Fruit fly (Drosophila melanogaster) whole organism, embryonic: ENCODE measurements around the gene Ankle2.

Source experiments
- Bdp1 ChIP-seq: fragments of 200-800 bp; sonication (Bioruptor generic); optimal IDR thresholded peaks from 3 replicates; lab custom pipeline; 2016; ENCODE audit warnings: missing biosample characterization, missing genetic modification characterization
- CG10147 ChIP-seq: fragments of 200-800 bp; sonication (Bioruptor generic); optimal IDR thresholded peaks from 2 replicates; lab custom pipeline; 2019; ENCODE audit warnings: missing biosample characterization, mild to moderate bottlenecking, missing genetic modification characterization, moderate library complexity
- CG11093 ChIP-seq: fragments of 200-800 bp; sonication (Bioruptor generic); IDR thresholded peaks from 3 replicates; pipeline ENCODE4 v1.3.6; 2022; ENCODE audit warnings: missing biosample characterization, missing genetic modification characterization
- CG11560 ChIP-seq: fragments of 200-800 bp; sonication (Bioruptor generic); IDR thresholded peaks from 3 replicates; pipeline ENCODE4 v1.3.6; 2022; ENCODE audit warnings: missing biosample characterization, missing genetic modification characterization
- CG14441 ChIP-seq: fragments of 200-800 bp; sonication (Bioruptor generic); IDR thresholded peaks from 2 replicates; pipeline ENCODE4 v1.3.6; 2022; ENCODE audit warnings: missing biosample characterization, missing genetic modification characterization
- CG15601 ChIP-seq: fragments of 200-800 bp; sonication (Bioruptor generic); optimal IDR thresholded peaks from 3 replicates; lab custom pipeline; 2019; ENCODE audit warnings: missing biosample characterization, mild to moderate bottlenecking, missing genetic modification characterization, moderate library complexity
- CG16813 ChIP-seq: fragments of 200-800 bp; sonication (Bioruptor generic); IDR thresholded peaks from 3 replicates; pipeline ENCODE4 v1.3.6; 2022; ENCODE audit warnings: missing biosample characterization, missing genetic modification characterization; ENCODE audit not compliant: partially characterized antibody
- CG16815 ChIP-seq: fragments of 200-800 bp; sonication (Bioruptor generic); optimal IDR thresholded peaks from 3 replicates; lab custom pipeline; 2017; ENCODE audit warnings: missing biosample characterization, mild to moderate bottlenecking, missing genetic modification characterization
- CG17829 ChIP-seq: fragments of 200-800 bp; optimal IDR thresholded peaks from 2 replicates; lab custom pipeline; 2019; ENCODE audit warnings: missing biosample characterization, mild to moderate bottlenecking, missing genetic modification characterization, moderate library complexity
- CG1792 ChIP-seq: fragments of 200-800 bp; sonication (Bioruptor generic); optimal IDR thresholded peaks from 2 replicates; lab custom pipeline; 2016; ENCODE audit warnings: missing biosample characterization, missing genetic modification characterization
- CG18011 ChIP-seq: fragments of 200-800 bp; sonication (Bioruptor generic); optimal IDR thresholded peaks from 2 replicates; lab custom pipeline; 2017; ENCODE audit warnings: missing biosample characterization, missing genetic modification characterization, mild to moderate bottlenecking, moderate library complexity, missing genotype
- CG2202 ChIP-seq: fragments of 200-800 bp; sonication (Bioruptor generic); optimal IDR thresholded peaks from 2 replicates; lab custom pipeline; 2018; ENCODE audit warnings: missing biosample characterization, mild to moderate bottlenecking, missing genetic modification characterization
- CG2678 ChIP-seq: fragments of 200-800 bp; sonication (Bioruptor generic); optimal IDR thresholded peaks from 3 replicates; lab custom pipeline; 2019; ENCODE audit warnings: missing biosample characterization, mild to moderate bottlenecking, missing genetic modification characterization, moderate library complexity
- CG4730 ChIP-seq: fragments of 200-800 bp; sonication (Bioruptor generic); IDR thresholded peaks from 2 replicates; pipeline ENCODE4 v1.3.6; 2022; ENCODE audit warnings: missing biosample characterization, missing genetic modification characterization
- CG6689 ChIP-seq: fragments of 200-800 bp; sonication (Bioruptor generic); IDR thresholded peaks from 2 replicates; pipeline ENCODE4 v1.3.6; 2022; ENCODE audit warnings: missing biosample characterization, missing genetic modification characterization
- CG7357 ChIP-seq: fragments of 200-800 bp; sonication (Bioruptor generic); IDR thresholded peaks from 3 replicates; pipeline ENCODE4 v1.3.6; 2022; ENCODE audit warnings: missing biosample characterization, missing genetic modification characterization
- CG7839 ChIP-seq: fragments of 200-800 bp; sonication (Bioruptor generic); optimal IDR thresholded peaks from 3 replicates; lab custom pipeline; 2018; ENCODE audit warnings: missing biosample characterization, mild to moderate bottlenecking, missing genetic modification characterization, moderate library complexity
- CG7963 ChIP-seq: fragments of 200-800 bp; sonication (Bioruptor generic); IDR thresholded peaks from 3 replicates; pipeline ENCODE4 v1.3.6; 2022; ENCODE audit warnings: missing biosample characterization, missing genetic modification characterization; ENCODE audit not compliant: partially characterized antibody
- CG8290 ChIP-seq, 3 experiments: fragments of 200-800 bp; sonication (Bioruptor generic); optimal IDR thresholded peaks; 2 replicates each; lab custom pipeline; 2016 to 2019; ENCODE audit warnings: missing biosample characterization in 3 of 3, missing genetic modification characterization in 3 of 3, mild to moderate bottlenecking in 2 of 3, moderate library complexity in 1 of 3
- Deaf1 ChIP-seq: fragments of 200-800 bp; optimal IDR thresholded peaks from 3 replicates; lab custom pipeline; 2019; ENCODE audit warnings: missing biosample characterization, mild to moderate bottlenecking, missing genetic modification characterization, moderate library complexity
- Dll ChIP-seq: fragments of 200-800 bp; sonication (Bioruptor generic); IDR thresholded peaks from 4 replicates; pipeline ENCODE4 v1.3.6; 2022; ENCODE audit warnings: missing biosample characterization, missing genetic modification characterization; ENCODE audit not compliant: partially characterized antibody
- E2f1 ChIP-seq: fragments of 200-800 bp; sonication (Bioruptor generic); IDR thresholded peaks from 2 replicates; pipeline ENCODE4 v1.3.6; 2022; ENCODE audit warnings: missing biosample characterization, missing genetic modification characterization
- Gug ChIP-seq: fragments of 200-800 bp; sonication (Bioruptor generic); IDR thresholded peaks from 4 replicates; pipeline ENCODE4 v1.3.6; 2022; ENCODE audit warnings: missing biosample characterization, missing genetic modification characterization
- HLH54F ChIP-seq: fragments of 200-800 bp; sonication (Bioruptor generic); optimal IDR thresholded peaks from 3 replicates; lab custom pipeline; 2016; ENCODE audit warnings: missing biosample characterization, missing genetic modification characterization
- Mad ChIP-seq: fragments of 200-800 bp; sonication (Bioruptor generic); optimal IDR thresholded peaks from 2 replicates; lab custom pipeline; 2016; ENCODE audit warnings: missing biosample characterization, missing genetic modification characterization
- Meics ChIP-seq: fragments of 200-800 bp; sonication (Bioruptor generic); optimal IDR thresholded peaks from 2 replicates; lab custom pipeline; 2017; ENCODE audit warnings: missing biosample characterization, mild to moderate bottlenecking, missing genetic modification characterization
- NK7.1 ChIP-seq: fragments of 200-800 bp; sonication (Bioruptor generic); optimal IDR thresholded peaks from 3 replicates; lab custom pipeline; 2016; ENCODE audit warnings: missing biosample characterization, missing genetic modification characterization
- Oli ChIP-seq: fragments of 200-800 bp; sonication (Bioruptor generic); optimal IDR thresholded peaks from 2 replicates; lab custom pipeline; 2018; ENCODE audit warnings: missing biosample characterization, mild to moderate bottlenecking, missing genetic modification characterization, moderate library complexity
- Ptx1 ChIP-seq: fragments of 200-800 bp; sonication (Bioruptor generic); IDR thresholded peaks from 2 replicates; pipeline ENCODE4 v1.3.6; 2022; ENCODE audit warnings: missing biosample characterization, missing genetic modification characterization
- Side ChIP-seq: fragments of 200-800 bp; sonication (Bioruptor generic); optimal IDR thresholded peaks from 2 replicates; lab custom pipeline; 2016; ENCODE audit warnings: missing biosample characterization, missing genetic modification characterization
- al ChIP-seq: fragments of 200-800 bp; sonication (Bioruptor generic); IDR thresholded peaks from 2 replicates; pipeline ENCODE4 v1.3.6; 2022; ENCODE audit warnings: missing biosample characterization, missing genetic modification characterization
- bbx ChIP-seq: fragments of 200-800 bp; sonication (Bioruptor generic); IDR thresholded peaks from 2 replicates; pipeline ENCODE4 v1.3.6; 2022; ENCODE audit warnings: missing biosample characterization, missing genetic modification characterization; ENCODE audit not compliant: partially characterized antibody
- bcd ChIP-seq: fragments of 200-800 bp; sonication (Bioruptor generic); optimal IDR thresholded peaks from 2 replicates; lab custom pipeline; 2017; ENCODE audit warnings: missing biosample characterization, mild to moderate bottlenecking, missing genetic modification characterization
- cg ChIP-seq: fragments of 200-800 bp; sonication (Bioruptor generic); optimal IDR thresholded peaks from 3 replicates; lab custom pipeline; 2019; ENCODE audit warnings: missing biosample characterization, mild to moderate bottlenecking, missing genetic modification characterization, moderate library complexity
- esg ChIP-seq: fragments of 200-800 bp; sonication (Bioruptor generic); conservative IDR thresholded peaks from 2 replicates; pipeline ENCODE4 v1.3.6; 2022; ENCODE audit warnings: missing biosample characterization, missing genetic modification characterization
- eve ChIP-seq, 2 experiments: fragments of >200 bp; optimal IDR thresholded peaks; 2 replicates each; lab custom pipeline; 2017; ENCODE audit warnings: missing biosample characterization in 2 of 2, missing genetic modification characterization in 2 of 2
- eyg ChIP-seq: fragments of 200-800 bp; sonication (Bioruptor generic); optimal IDR thresholded peaks from 3 replicates; lab custom pipeline; 2016; ENCODE audit warnings: missing biosample characterization, missing genetic modification characterization
- fd96Cb ChIP-seq: fragments of 200-800 bp; sonication (Bioruptor generic); optimal IDR thresholded peaks from 2 replicates; lab custom pipeline; 2018; ENCODE audit warnings: missing biosample characterization, mild to moderate bottlenecking, missing genetic modification characterization, moderate library complexity
- fru ChIP-seq: fragments of >200 bp; optimal IDR thresholded peaks from 2 replicates; lab custom pipeline; 2017
- hbn ChIP-seq: fragments of 200-800 bp; sonication (Bioruptor generic); IDR thresholded peaks from 2 replicates; pipeline ENCODE4 v1.3.6; 2022; ENCODE audit warnings: missing biosample characterization, missing genetic modification characterization; ENCODE audit not compliant: partially characterized antibody
- kah ChIP-seq: fragments of 200-800 bp; sonication (Bioruptor generic); optimal IDR thresholded peaks from 2 replicates; lab custom pipeline; 2018; ENCODE audit warnings: missing biosample characterization, mild to moderate bottlenecking, missing genetic modification characterization
- lilli ChIP-seq: fragments of 200-800 bp; sonication (Bioruptor generic); optimal IDR thresholded peaks from 3 replicates; lab custom pipeline; 2016; ENCODE audit warnings: missing biosample characterization, missing genetic modification characterization
- luna ChIP-seq: fragments of 200-800 bp; sonication (Bioruptor generic); optimal IDR thresholded peaks from 2 replicates; lab custom pipeline; 2016; ENCODE audit warnings: missing biosample characterization, missing genetic modification characterization
- odd ChIP-seq: fragments of 200-800 bp; sonication (Bioruptor generic); optimal IDR thresholded peaks from 2 replicates; lab custom pipeline; 2017; ENCODE audit warnings: missing biosample characterization, mild to moderate bottlenecking, missing genetic modification characterization
- org-1 ChIP-seq: fragments of 200-800 bp; sonication (Bioruptor generic); optimal IDR thresholded peaks from 2 replicates; lab custom pipeline; 2017; ENCODE audit warnings: missing biosample characterization, missing genetic modification characterization
- p53 ChIP-seq: fragments of 200-800 bp; sonication (Bioruptor generic); optimal IDR thresholded peaks from 2 replicates; lab custom pipeline; 2016; ENCODE audit warnings: missing biosample characterization, missing genetic modification characterization
- ro ChIP-seq: fragments of 200-800 bp; sonication (Bioruptor generic); IDR thresholded peaks from 2 replicates; pipeline ENCODE4 v1.3.6; 2022; ENCODE audit warnings: missing biosample characterization, missing genetic modification characterization
- shn ChIP-seq: fragments of 200-800 bp; sonication (Bioruptor generic); optimal IDR thresholded peaks from 3 replicates; lab custom pipeline; 2016; ENCODE audit warnings: missing biosample characterization, missing genetic modification characterization
- slbo ChIP-seq: fragments of 200-800 bp; sonication (Bioruptor generic); IDR thresholded peaks from 2 replicates; pipeline ENCODE4 v1.3.6; 2022; ENCODE audit warnings: missing biosample characterization, missing genetic modification characterization
- unpg ChIP-seq: fragments of 200-800 bp; sonication (Bioruptor generic); optimal IDR thresholded peaks from 3 replicates; lab custom pipeline; 2018; ENCODE audit warnings: missing biosample characterization, mild to moderate bottlenecking, missing genetic modification characterization, moderate library complexity
- yki ChIP-seq: fragments of >200 bp; optimal IDR thresholded peaks from 3 replicates; lab custom pipeline; 2018

Gene Ankle2

dm6 chrX:17579782-17580451, 888 bp upstream of the Ankle2 start, which contains the start of gene CG12991 (continued):
- no peak for TF ChIP-seq Side
- peak; percentile 29; the same call in 1 of the 2 replicates for TF ChIP-seq E2f1 (GFP tag; lab: Robert Waterston, UW)
- peak; percentile 2 for TF ChIP-seq CG7839 (tag; lab: Kevin White, UChicago)
- no peak for TF ChIP-seq CG4730 (GFP tag; lab: Robert Waterston, UW)
- TF ChIP-seq bcd (GFP tag; lab: Kevin White, UChicago) = no peak
- no peak for TF ChIP-seq CG17829 (tag; lab: Kevin White, UChicago)
- no peak for TF ChIP-seq eyg (GFP tag; lab: Kevin White, UChicago)
- no peak for TF ChIP-seq Mad (GFP tag; lab: Kevin White, UChicago)
- no peak for TF ChIP-seq CG10147 (GFP tag; lab: Kevin White, UChicago)
- TF ChIP-seq fd96Cb (tag; lab: Kevin White, UChicago) = no peak
- TF ChIP-seq CG18011 (GFP tag; lab: Kevin White, UChicago) = no peak
- TF ChIP-seq org-1 = no peak
- no peak for TF ChIP-seq Bdp1
- TF ChIP-seq CG11560 (tag; lab: Robert Waterston, UW) = no peak
- no peak for TF ChIP-seq p53 (GFP tag; lab: Kevin White, UChicago)
- TF ChIP-seq CG2202 (tag; lab: Kevin White, UChicago) = no peak
- TF ChIP-seq Gug (GFP tag; lab: Robert Waterston, UW) = no peak
- TF ChIP-seq CG7357 = no peak
- no peak for TF ChIP-seq CG11093 (GFP tag; lab: Robert Waterston, UW)
- no peak for TF ChIP-seq shn (GFP tag; lab: Kevin White, UChicago)
- no peak for TF ChIP-seq esg (GFP tag; lab: Robert Waterston, UW)
- TF ChIP-seq Meics (GFP tag; lab: Kevin White, UChicago) = no peak
- no peak for TF ChIP-seq CG6689 (GFP tag; lab: Robert Waterston, UW)
- no peak for TF ChIP-seq CG7963
- TF ChIP-seq CG1792 (GFP tag; lab: Kevin White, UChicago) = no peak
- TF ChIP-seq Deaf1 (tag; lab: Kevin White, UChicago) = peak; percentile 68
- no peak for TF ChIP-seq NK7.1
- no peak for TF ChIP-seq yki (lab: Kevin White, UChicago)
- TF ChIP-seq Dll (GFP tag; lab: Robert Waterston, UW) = no peak
- TF ChIP-seq lilli (GFP tag; lab: Kevin White, UChicago) = peak; percentile 27
- TF ChIP-seq Ptx1 (GFP tag; lab: Robert Waterston, UW) = peak; percentile 15; the same call in 1 of the 2 replicates
- no peak for TF ChIP-seq al (GFP tag; lab: Robert Waterston, UW)
- TF ChIP-seq odd (GFP tag; lab: Kevin White, UChicago) = peak; percentile 5
- TF ChIP-seq CG16813 (GFP tag; lab: Robert Waterston, UW) = no peak
- no peak for TF ChIP-seq CG15601 (tag; lab: Kevin White, UChicago)
- TF ChIP-seq luna (GFP tag; lab: Kevin White, UChicago) = no peak
- TF ChIP-seq Oli (tag; lab: Kevin White, UChicago) = no peak
- no peak for TF ChIP-seq eve (GFP tag; optimal IDR thresholded peaks at IDR 0.05; lab: Kevin White, UChicago)
- TF ChIP-seq kah (GFP tag; lab: Kevin White, UChicago) = no peak
- TF ChIP-seq fru (lab: Kevin White, UChicago) = no peak
- TF ChIP-seq cg (GFP tag; lab: Kevin White, UChicago) = peak; percentile 51
- TF ChIP-seq bbx (GFP tag; lab: Robert Waterston, UW) = no peak
- no peak for TF ChIP-seq CG14441 (GFP tag; lab: Robert Waterston, UW)
- no peak for TF ChIP-seq ro (GFP tag; lab: Robert Waterston, UW)
- no peak for TF ChIP-seq hbn (GFP tag; lab: Robert Waterston, UW)
- no peak for TF ChIP-seq HLH54F (GFP tag; lab: Kevin White, UChicago)
- TF ChIP-seq CG8290 (GFP tag; optimal IDR thresholded peaks at IDR 0.05; lab: Kevin White, UChicago) = no peak
- TF ChIP-seq CG8290 (tag; optimal IDR thresholded peaks at IDR 0.05; lab: Kevin White, UChicago) = peak in 1 of 2 experiments; percentile 50
- TF ChIP-seq CG16815 (GFP tag; lab: Kevin White, UChicago) = no peak
- TF ChIP-seq slbo (GFP tag; lab: Robert Waterston, UW) = peak; percentile 38; the same call in 1 of the 2 replicates
- no peak for TF ChIP-seq CG2678
- no peak for TF ChIP-seq unpg
